Worm (Caenorhabditis elegans) whole organism, L4/young adult: ENCODE data around the gene tomm-70.

Source experiments
- W03F9.2 ChIP-seq: fragments of 150-350 bp; optimal IDR thresholded peaks from 2 replicates; lab custom pipeline; 2014; ENCODE audit warnings: missing biosample characterization, missing genetic modification characterization
- dao-5 ChIP-seq: sonication (generic microtip); optimal IDR thresholded peaks from 2 replicates; lab custom pipeline; 2016; ENCODE audit warnings: missing genotype, missing genetic modification characterization, moderate library complexity, missing compliant biosample characterization
- him-1 ChIP-seq: sonication (generic microtip); optimal IDR thresholded peaks from 2 replicates; lab custom pipeline; 2016; ENCODE audit warnings: missing genotype, missing genetic modification reagents, missing genetic modification characterization, missing compliant biosample characterization

DNA sequence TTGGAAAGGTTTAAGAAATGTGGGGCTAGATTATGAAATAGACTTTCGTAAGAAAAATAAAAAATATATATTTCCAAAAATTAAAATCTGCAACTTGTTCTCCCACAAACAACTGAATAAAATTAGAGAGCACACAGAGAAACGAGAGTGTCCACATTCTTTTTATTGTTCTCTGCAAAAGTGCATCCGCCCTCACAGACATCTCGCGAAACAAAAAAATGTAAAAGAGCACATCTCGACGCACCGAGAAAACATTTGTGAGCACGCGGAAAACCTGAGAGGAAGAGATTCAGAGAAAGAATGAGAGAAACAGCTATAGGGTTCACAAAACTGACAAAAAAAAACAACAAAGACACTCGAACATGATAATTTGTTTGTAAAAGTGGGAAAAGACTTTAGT is 27.5 kb upstream of the tomm-70 start:
- TF ChIP-seq W03F9.2 (tag; lab: Kevin White, UChicago) (no peak), him-1 (tag; lab: Kevin White, UChicago) (no peak), dao-5 (no peak)
